Fruit fly (Drosophila melanogaster): Measurements from ENCODE around the gene eIF5B.

The eIF5B gene

DNA sequence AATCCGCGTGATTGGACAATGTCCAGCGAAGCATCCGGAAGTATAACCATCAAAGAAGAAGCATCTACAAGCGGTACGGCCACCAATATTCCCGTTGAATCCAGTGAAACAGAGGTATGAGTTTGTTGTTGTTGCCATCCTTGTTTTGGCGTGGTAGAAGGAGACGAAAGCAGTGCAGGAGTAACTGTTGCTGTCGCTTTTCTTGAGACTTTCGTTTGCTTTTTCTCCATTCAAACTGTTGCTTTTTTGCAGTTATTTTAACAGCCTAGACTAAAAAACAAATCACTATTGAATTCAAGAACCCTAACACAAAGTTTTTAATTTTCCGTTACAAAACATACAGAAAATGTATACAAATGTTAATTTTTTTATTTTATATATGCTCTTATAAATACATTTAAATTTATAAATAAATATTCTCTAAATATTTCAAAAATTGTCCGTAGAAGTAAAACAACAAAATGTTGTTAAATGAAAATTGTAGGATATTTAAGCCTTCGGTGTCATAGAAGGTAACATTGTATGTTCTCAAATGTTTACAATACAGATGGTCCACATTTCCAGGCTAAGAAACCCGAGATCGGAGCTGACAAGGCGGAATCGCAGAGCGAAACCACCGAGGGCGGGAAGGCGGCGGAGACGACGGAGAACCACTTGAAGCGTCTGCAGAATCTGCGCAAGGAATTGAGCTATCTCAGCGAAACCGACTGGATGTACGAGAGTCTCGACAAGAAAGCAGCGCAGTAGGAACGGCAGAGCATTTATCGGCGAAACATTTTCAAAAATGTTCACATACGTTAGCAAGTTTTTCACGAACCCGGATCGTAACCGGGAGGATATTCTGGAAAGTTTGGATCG, 1.0 kb upstream of the eIF5B start:
- TF ChIP-seq usp (GFP tag; optimal IDR thresholded peaks at IDR 0.05) = no peak
- TF ChIP-seq EcR (GFP tag; optimal IDR thresholded peaks at IDR 0.05) = no peak
- peak; percentile 20 for TF ChIP-seq CG8478 (optimal IDR thresholded peaks at IDR 0.05)
- TF ChIP-seq psq (optimal IDR thresholded peaks at IDR 0.05) = no peak
- no peak for TF ChIP-seq Dll (optimal IDR thresholded peaks at IDR 0.05)

DNA sequence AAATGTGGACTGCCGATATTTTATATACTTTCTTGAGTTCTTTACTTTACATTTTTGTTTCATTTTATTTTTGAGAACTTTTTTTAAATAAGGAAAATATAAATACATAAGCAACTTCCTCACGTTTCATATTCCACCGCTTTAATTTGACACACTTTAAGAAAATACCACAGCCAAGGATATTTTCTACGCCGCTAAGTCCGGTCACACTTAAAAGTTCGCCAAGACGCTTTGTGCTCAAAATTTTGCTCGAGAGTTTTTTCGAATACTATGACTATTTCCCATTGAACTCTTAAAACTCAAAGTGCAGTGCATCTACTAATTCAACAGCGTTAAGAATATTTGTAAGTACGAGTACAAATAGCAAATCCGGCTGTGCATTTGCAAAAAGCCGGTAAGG, 342 bp upstream of the eIF5B start, which contains the start of the genes CG46463 and armi:
TSS of gene CG46463 (plus strand) at position 197 of the 400 bp plus-strand sequence.
TSS of gene armi (plus strand) at position 199 of the 400 bp plus-strand sequence.
- TF ChIP-seq Dll (optimal IDR thresholded peaks at IDR 0.05) = no peak

DNA sequence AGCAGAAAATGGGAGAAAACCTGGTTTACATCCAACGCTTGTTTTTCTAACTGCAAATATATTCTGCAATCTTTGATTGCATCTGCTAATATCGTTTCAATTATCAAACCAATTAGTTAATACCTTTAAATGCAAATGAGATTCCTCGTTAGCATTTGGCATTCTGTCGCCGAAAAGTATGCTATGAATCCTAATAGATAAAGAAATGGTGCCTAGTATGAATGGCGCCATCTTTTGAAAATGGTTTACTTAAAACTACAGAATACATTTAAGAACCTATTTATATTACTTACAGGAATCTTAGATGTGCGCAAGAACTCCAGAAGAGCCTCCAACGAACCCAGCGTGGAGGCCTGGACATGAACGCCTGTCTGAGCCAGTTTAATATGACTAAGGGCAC, 3.9 kb downstream of the eIF5B start:
- no peak for TF ChIP-seq EcR (GFP tag; optimal IDR thresholded peaks at IDR 0.05)
- no peak for TF ChIP-seq CG8478 (optimal IDR thresholded peaks at IDR 0.05)
- no peak for TF ChIP-seq psq (optimal IDR thresholded peaks at IDR 0.05)
- no peak for TF ChIP-seq pan (optimal IDR thresholded peaks at IDR 0.05)
- TF ChIP-seq usp (GFP tag; optimal IDR thresholded peaks at IDR 0.05) = no peak
- TF ChIP-seq Dll (optimal IDR thresholded peaks at IDR 0.05) = no peak

DNA sequence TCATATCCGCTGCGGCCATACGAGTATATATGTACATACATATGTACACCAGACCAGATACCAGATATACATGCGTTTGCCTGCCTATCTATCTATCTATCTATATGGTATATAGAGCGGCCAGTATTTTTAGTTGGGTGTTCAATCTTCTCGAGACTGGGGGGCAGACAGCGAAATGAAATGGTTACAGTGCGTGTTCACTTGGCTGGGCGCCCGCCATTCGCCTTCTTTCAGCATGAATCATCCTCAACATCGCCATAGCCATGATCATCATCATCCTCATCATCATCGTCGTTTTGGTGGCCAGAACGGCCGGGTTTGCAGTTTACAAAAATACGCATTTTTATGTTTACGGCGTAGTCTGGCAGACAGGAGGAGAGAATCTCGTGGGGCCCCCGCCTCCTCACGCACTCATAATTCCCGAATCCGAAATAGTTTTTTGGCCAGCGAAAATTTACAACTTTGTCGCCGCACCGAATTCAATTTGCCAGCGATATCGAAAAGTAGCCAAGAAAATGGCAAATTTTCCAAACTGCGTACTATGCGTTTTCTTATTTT, 4.7 kb downstream of the eIF5B start:
- TF ChIP-seq pan (optimal IDR thresholded peaks at IDR 0.05) (no peak), Dll (optimal IDR thresholded peaks at IDR 0.05) (no peak), EcR (GFP tag; optimal IDR thresholded peaks at IDR 0.05) (no peak), psq (optimal IDR thresholded peaks at IDR 0.05) (no peak), CG8478 (optimal IDR thresholded peaks at IDR 0.05) (no peak), usp (GFP tag; optimal IDR thresholded peaks at IDR 0.05) (no peak)

DNA sequence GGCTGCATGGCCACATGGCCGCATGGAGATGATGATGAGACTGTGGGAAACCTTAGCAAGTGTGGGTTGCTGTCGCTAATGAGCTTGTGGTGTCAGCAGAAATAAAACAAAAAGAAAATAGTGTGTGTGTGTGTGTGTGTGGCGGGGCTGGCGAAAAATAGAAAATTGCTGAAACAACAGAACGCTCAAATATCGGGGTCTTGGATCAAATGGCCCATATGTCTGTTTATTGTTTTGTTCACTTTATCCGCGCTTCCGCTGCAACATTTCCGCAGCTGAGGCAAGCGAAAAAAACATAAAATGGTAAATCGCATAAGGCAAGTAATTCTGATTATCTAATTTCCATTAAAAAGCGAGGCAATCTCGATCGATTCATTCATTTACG, 5.2 kb downstream of the eIF5B start:
- TF ChIP-seq psq (optimal IDR thresholded peaks at IDR 0.05) (no peak), Dll (optimal IDR thresholded peaks at IDR 0.05) (no peak), usp (GFP tag; optimal IDR thresholded peaks at IDR 0.05) (no peak), EcR (GFP tag; optimal IDR thresholded peaks at IDR 0.05) (no peak), CG8478 (optimal IDR thresholded peaks at IDR 0.05) (no peak), pan (optimal IDR thresholded peaks at IDR 0.05) (no peak)

DNA sequence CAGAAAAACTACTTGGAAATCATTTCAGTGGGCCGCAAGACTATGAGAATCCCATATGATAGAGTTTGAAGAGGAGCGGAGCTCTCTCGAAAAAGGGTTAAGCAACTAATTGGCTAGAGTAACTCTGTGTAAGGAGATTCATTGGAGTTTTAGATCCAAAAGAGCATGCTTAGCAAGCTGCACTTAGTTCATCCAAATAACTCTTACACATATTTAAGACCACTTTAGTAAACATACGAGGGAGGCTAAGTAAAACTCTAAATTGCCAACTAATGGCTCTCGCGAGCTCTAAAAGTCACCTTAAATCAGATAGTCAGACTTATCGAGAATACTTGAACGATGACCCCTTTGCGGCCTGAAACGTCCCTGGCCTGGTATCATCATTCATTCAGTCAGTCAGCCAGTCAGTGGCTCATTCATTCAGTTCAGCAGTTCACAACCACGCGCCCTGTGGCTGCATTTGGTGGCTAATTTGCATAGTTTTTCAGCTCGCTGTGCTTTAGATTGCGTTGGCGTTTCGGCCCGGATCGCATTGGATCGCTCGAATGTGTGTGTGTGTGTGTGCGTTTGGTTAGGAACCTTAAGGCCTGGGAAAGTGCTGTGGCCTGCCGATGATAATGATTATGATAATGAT, 5.7 kb downstream of the eIF5B start:
- TF ChIP-seq usp (GFP tag; optimal IDR thresholded peaks at IDR 0.05) = no peak
- no peak for TF ChIP-seq psq (optimal IDR thresholded peaks at IDR 0.05)
- TF ChIP-seq pan (optimal IDR thresholded peaks at IDR 0.05) = no peak
- no peak for TF ChIP-seq CG8478 (optimal IDR thresholded peaks at IDR 0.05)
- no peak for TF ChIP-seq EcR (GFP tag; optimal IDR thresholded peaks at IDR 0.05)
- no peak for TF ChIP-seq Dll (optimal IDR thresholded peaks at IDR 0.05)

DNA sequence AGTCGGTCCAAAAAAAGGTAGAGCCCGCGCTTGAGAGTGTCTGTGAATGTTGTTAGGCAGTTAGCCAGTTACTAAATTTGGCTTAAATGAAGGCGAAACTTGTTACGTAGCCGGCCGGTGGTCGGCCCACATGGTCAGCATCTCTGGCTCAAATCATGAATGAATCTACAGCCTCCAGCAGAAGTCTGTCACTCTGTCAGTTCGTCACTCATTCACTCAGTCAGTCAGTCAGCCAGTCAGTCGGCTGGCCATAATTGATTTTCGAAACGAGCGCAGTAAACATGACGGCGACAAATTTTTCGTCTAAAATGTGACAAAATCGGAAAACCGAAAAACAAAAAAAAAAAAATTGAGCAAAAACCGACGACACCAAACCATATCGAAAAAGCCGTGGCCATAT, 6.3 kb downstream of the eIF5B start:
- TF ChIP-seq pan (optimal IDR thresholded peaks at IDR 0.05) = no peak
- TF ChIP-seq usp (GFP tag; optimal IDR thresholded peaks at IDR 0.05) = no peak
- no peak for TF ChIP-seq psq (optimal IDR thresholded peaks at IDR 0.05)
- TF ChIP-seq EcR (GFP tag; optimal IDR thresholded peaks at IDR 0.05) = no peak
- TF ChIP-seq CG8478 (optimal IDR thresholded peaks at IDR 0.05) = no peak
- TF ChIP-seq Dll (optimal IDR thresholded peaks at IDR 0.05) = no peak

DNA sequence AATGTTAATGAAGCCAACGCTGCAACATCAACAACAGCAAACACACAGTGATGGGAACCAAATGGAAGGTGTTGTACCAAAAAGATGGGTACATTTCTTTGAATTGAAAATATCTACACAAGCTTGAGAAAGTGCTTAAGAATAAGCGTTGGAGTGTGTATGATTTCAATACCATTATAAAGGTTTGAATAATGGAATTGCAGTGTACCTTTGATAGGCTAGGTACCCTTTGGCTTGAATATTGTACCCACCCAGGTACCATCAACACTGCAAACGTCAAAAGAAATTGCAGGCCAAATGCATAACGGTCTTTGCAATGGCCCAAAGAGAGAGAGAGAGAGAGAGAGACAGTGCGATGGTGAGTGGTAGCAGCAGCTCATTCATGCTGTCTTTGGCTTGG, 8.1 kb downstream of the eIF5B start:
- TF ChIP-seq CG8478 (optimal IDR thresholded peaks at IDR 0.05) = no peak
- TF ChIP-seq EcR (GFP tag; optimal IDR thresholded peaks at IDR 0.05) = no peak
- TF ChIP-seq usp (GFP tag; optimal IDR thresholded peaks at IDR 0.05) = no peak
- no peak for TF ChIP-seq pan (optimal IDR thresholded peaks at IDR 0.05)
- TF ChIP-seq Dll (optimal IDR thresholded peaks at IDR 0.05) = no peak
- no peak for TF ChIP-seq psq (optimal IDR thresholded peaks at IDR 0.05)

DNA sequence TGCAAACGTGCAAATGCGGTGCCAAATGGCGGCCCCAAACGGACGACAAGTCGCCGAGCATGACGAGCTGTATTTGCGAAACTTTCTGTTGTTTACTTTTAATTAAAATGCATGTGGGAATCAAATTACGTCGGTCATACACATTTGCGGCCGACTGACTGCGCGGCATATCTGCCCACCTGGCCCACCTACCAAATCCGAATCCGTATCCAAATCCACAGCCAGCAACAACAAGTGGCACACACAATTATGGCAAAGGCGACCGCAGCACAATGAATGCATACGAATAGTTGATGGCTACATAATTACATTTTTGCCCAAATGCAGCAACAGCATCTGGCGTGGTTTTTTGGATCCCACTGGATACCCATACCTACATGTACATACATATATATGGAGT, 9.0 kb downstream of the eIF5B start:
- TF ChIP-seq CG8478 (optimal IDR thresholded peaks at IDR 0.05) = no peak
- TF ChIP-seq Dll (optimal IDR thresholded peaks at IDR 0.05) = no peak
- no peak for TF ChIP-seq EcR (GFP tag; optimal IDR thresholded peaks at IDR 0.05)
- TF ChIP-seq pan (optimal IDR thresholded peaks at IDR 0.05) = no peak
- no peak for TF ChIP-seq usp (GFP tag; optimal IDR thresholded peaks at IDR 0.05)
- TF ChIP-seq psq (optimal IDR thresholded peaks at IDR 0.05) = no peak

DNA sequence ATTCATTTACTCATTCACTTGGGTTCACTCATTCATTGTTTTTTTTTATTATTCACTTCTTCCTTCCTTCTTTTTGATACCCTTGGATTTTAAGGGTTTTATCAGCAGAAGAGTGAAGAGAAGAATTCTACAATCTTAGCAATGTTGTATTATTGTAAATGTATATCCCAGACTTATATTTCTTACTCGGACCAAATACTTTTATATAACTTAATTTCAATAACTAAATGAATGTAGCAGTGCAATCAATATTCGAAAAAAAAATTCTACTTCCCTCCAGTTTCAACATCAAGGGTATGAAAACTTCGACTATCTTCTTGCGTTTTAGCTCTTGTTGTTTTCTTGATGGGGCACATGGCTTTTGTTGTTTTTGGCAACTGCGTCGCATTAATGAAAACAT, 10.4 kb downstream of the eIF5B start:
- TF ChIP-seq Dll (optimal IDR thresholded peaks at IDR 0.05) = no peak
- TF ChIP-seq pan (optimal IDR thresholded peaks at IDR 0.05) = peak; percentile 84
- TF ChIP-seq psq (optimal IDR thresholded peaks at IDR 0.05) = no peak
- no peak for TF ChIP-seq usp (GFP tag; optimal IDR thresholded peaks at IDR 0.05)
- no peak for TF ChIP-seq EcR (GFP tag; optimal IDR thresholded peaks at IDR 0.05)

DNA sequence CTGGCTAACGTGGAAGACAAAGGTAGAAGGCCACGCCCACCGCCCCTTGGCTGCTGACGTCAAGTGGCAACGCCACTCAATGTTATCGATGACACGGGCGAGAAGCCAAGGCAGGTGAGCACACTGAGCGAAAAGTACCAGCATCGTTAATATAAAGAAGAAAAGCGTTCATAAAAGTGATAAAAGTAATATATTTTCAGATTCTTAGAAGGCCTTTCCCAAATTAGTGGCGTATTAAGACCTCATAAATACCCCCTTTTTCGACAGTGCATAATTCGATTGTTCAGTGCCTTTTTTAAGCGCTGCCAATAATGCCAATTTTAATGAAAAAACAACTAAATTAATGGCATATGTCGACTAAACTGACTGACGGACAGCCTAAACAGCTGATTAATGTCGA, 11.1 kb downstream of the eIF5B start:
- TF ChIP-seq psq (optimal IDR thresholded peaks at IDR 0.05) = no peak
- TF ChIP-seq usp (GFP tag; optimal IDR thresholded peaks at IDR 0.05) = no peak
- TF ChIP-seq CG8478 (optimal IDR thresholded peaks at IDR 0.05) = no peak
- no peak for TF ChIP-seq EcR (GFP tag; optimal IDR thresholded peaks at IDR 0.05)
- no peak for TF ChIP-seq pan (optimal IDR thresholded peaks at IDR 0.05)
- TF ChIP-seq Dll (optimal IDR thresholded peaks at IDR 0.05) = no peak

DNA sequence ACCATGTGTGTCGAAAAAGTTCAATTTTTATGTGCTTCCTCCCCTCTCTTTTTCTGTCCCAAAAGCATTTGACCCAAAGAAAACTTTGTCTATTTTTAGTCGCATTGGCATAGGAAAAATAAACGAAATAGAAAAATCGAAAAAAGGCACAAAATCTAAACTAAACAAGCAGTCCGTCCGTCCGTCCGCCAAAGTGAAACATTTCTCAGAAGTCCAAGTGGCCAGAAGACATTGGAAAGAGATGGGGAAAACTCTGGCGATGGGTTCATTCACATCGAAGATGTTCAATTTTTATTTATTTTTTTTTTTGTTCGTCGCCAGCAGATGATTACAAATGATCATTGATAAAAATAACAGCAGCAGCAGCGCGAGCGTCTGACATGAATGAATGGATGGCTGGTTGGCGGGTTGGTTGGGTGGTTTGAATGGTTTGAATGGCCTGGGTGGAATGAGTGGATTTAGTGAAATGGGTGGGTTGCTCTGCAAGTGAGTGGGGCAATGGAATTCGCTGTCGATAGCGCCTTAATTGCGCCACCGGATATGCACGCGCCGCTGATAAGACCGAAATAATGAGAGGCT, 12.7 kb downstream of the eIF5B start:
- peak in 1 of 2 experiments; percentile 40 for TF ChIP-seq EcR (GFP tag; optimal IDR thresholded peaks at IDR 0.05)
- TF ChIP-seq psq (optimal IDR thresholded peaks at IDR 0.05) = no peak
- no peak for TF ChIP-seq usp (GFP tag; optimal IDR thresholded peaks at IDR 0.05)
- no peak for TF ChIP-seq pan (optimal IDR thresholded peaks at IDR 0.05)
- TF ChIP-seq CG8478 (optimal IDR thresholded peaks at IDR 0.05) = no peak
